Worm (Caenorhabditis elegans) whole organism, mixed stage, embryonic: ENCODE measurements around the gene iglr-1.

Source experiments
- ceh-39 ChIP-seq: fragments of 150-350 bp; optimal IDR thresholded peaks from 2 replicates; lab custom pipeline; 2014; ENCODE audit warnings: missing biosample characterization, missing genetic modification characterization
- ceh-83 ChIP-seq: fragments of 200-800 bp; sonication (Bioruptor generic); optimal IDR thresholded peaks from 2 replicates; lab custom pipeline; 2018; ENCODE audit warnings: mild to moderate bottlenecking, missing genetic modification characterization, missing compliant biosample characterization
- elt-3 ChIP-seq: fragments of 150-350 bp; optimal IDR thresholded peaks from 2 replicates; lab custom pipeline; 2014; ENCODE audit warnings: missing biosample characterization, missing genetic modification characterization
- pha-4 ChIP-seq: fragments of 150-350 bp; optimal IDR thresholded peaks from 2 replicates; lab custom pipeline; 2018; ENCODE audit warnings: missing biosample characterization, missing genetic modification reagents, missing genetic modification characterization
- sptf-1 ChIP-seq: sonication (generic microtip); optimal IDR thresholded peaks from 2 replicates; lab custom pipeline; 2017; ENCODE audit warnings: mild to moderate bottlenecking, missing genetic modification characterization, moderate library complexity, missing compliant biosample characterization
- unc-62 ChIP-seq: fragments of 150-350 bp; optimal IDR thresholded peaks from 2 replicates; lab custom pipeline; 2014; ENCODE audit warnings: missing biosample characterization, missing genetic modification reagents, missing genetic modification characterization
- zip-8 ChIP-seq: fragments of 150-350 bp; optimal IDR thresholded peaks from 2 replicates; lab custom pipeline; 2014; ENCODE audit warnings: missing biosample characterization, missing genetic modification characterization

DNA sequence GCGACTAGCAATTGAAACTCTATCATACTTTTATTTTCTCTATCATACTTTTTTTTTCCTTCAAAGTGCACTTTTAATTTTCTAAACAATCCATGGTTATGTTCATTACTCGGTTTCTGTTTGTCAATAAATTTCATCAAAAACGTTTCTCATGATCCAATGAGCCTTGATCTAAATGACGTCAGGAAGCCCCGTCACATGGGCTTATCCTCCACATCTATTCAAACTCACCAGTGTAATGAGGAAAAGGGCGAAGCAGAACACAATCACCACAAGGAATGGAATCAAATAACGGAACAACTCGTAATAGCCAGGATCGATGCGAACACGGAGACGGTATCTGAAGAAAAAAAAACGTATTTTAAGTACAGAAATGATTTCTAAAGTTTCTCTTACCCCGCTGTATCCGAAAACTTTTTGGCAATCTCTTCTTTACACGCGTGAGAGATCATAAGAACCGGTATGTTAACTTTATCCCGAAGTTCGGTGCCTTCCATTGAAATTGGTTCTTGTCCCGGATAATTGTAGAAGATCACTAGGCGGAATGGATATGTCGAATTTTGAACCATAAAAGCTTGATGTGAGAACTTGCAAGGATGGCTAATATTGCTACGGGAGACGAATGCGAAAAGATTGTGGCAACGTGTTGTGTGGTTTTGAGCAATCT, 48.0 kb upstream of the iglr-1 start:
- TF ChIP-seq pha-4 (tag; lab: Kevin White, UChicago) (no peak), ceh-39 (no peak), unc-62 (no peak), ceh-83 (GFP tag; lab: Kevin White, UChicago) (no peak), elt-3 (no peak), zip-8 (tag; lab: Kevin White, UChicago) (no peak), sptf-1 (tag; lab: Kevin White, UChicago) (no peak)
